Worm (Caenorhabditis elegans) whole organism, L2 larva: ENCODE measurements around the gene nhr-262.

ENCODE experiments used
- ZK546.5 ChIP-seq: sonication (generic microtip); optimal IDR thresholded peaks from 2 replicates; lab custom pipeline; 2017; ENCODE audit warnings: missing biosample characterization, missing genetic modification characterization
- ama-1 ChIP-seq: fragments of 150-350 bp; optimal IDR thresholded peaks from 2 replicates; lab custom pipeline; 2018; ENCODE audit warnings: inconsistent platforms
- egl-27 ChIP-seq: sonication (generic microtip); optimal IDR thresholded peaks from 3 replicates; lab custom pipeline; 2017; ENCODE audit warnings: missing biosample characterization, missing genetic modification reagents, missing genetic modification characterization
- elt-3 ChIP-seq: sonication (generic microtip); optimal IDR thresholded peaks from 2 replicates; lab custom pipeline; 2017; ENCODE audit warnings: missing biosample characterization, missing genetic modification characterization
- lsy-2 ChIP-seq, 2 experiments: fragments of 150-350 bp in 1 of 2; sonication (generic microtip) in 1 of 2; optimal IDR thresholded peaks; 2 replicates each; lab custom pipeline; 2014 to 2017; ENCODE audit warnings: missing biosample characterization in 2 of 2, missing genetic modification characterization in 2 of 2
- ztf-11 ChIP-seq: sonication (generic microtip); optimal IDR thresholded peaks from 2 replicates; lab custom pipeline; 2017; ENCODE audit warnings: missing biosample characterization, missing genetic modification characterization

- no peak for TF ChIP-seq ZK546.5 (tag; lab: Kevin White, UChicago)
- TF ChIP-seq egl-27 (tag; lab: Kevin White, UChicago) = no peak
- TF ChIP-seq ztf-11 (tag; lab: Kevin White, UChicago) = no peak
- no peak for TF ChIP-seq ama-1 (lab: Kevin White, UChicago)
- TF ChIP-seq elt-3 (tag; lab: Kevin White, UChicago) = no peak
- TF ChIP-seq lsy-2 (tag; optimal IDR thresholded peaks at IDR 0.05; lab: Kevin White, UChicago) = no peak
Measured at ce11 chrV:16871387-16871786, 33.3 kb upstream of the nhr-262 start, which contains the start of gene thn-4.
